Fruit fly (Drosophila melanogaster): ENCODE measurements around the gene Gabat.

The Gabat gene

dm6 chr3L:20000081-20000736 lies at the start of gene Gabat, which contains the start of gene Tom20 (continued):
- peak in 1 of 3 experiments; percentile 43 for TF ChIP-seq lola (GFP tag; optimal IDR thresholded peaks at IDR 0.05)
- TF ChIP-seq ERR (GFP tag; optimal IDR thresholded peaks at IDR 0.05), result no peak
- TF ChIP-seq CG18764 (GFP tag; optimal IDR thresholded peaks at IDR 0.05), result no peak
- no peak for TF ChIP-seq CG4424 (GFP tag; optimal IDR thresholded peaks at IDR 0.05)
- no peak for TF ChIP-seq CG13624 (GFP tag; optimal IDR thresholded peaks at IDR 0.05)
- TF ChIP-seq CG2199 (GFP tag; IDR thresholded peaks at IDR 0.05), result no peak
- no peak for TF ChIP-seq CG10366 (GFP tag; IDR thresholded peaks at IDR 0.05)
- no peak for TF ChIP-seq HmgD (GFP tag; optimal IDR thresholded peaks at IDR 0.05)
- TF ChIP-seq CG10565 (GFP tag; optimal IDR thresholded peaks at IDR 0.05), result no peak
- TF ChIP-seq CG13894 (tag; optimal IDR thresholded peaks at IDR 0.05), result no peak
- peak; percentile 72 for TF ChIP-seq cg (GFP tag; optimal IDR thresholded peaks at IDR 0.05)
- no peak for TF ChIP-seq Mrtf (GFP tag; IDR thresholded peaks at IDR 0.05)
- TF ChIP-seq CkIIα-i1 (GFP tag; IDR thresholded peaks at IDR 0.05), result no peak
- no peak for TF ChIP-seq Antp (GFP tag; optimal IDR thresholded peaks at IDR 0.05)
- TF ChIP-seq pfk (GFP tag; optimal IDR thresholded peaks at IDR 0.05), result no peak
- peak; percentile 42 for TF ChIP-seq B-H2 (GFP tag; optimal IDR thresholded peaks at IDR 0.05)
- no peak for TF ChIP-seq NfI (GFP tag; optimal IDR thresholded peaks at IDR 0.05)
- TF ChIP-seq CG8290 (GFP tag; optimal IDR thresholded peaks at IDR 0.05), result no peak
- peak in 1 of 2 experiments; percentile 6 for TF ChIP-seq CG8290 (tag; optimal IDR thresholded peaks at IDR 0.05)
- TF ChIP-seq nom (GFP tag; optimal IDR thresholded peaks at IDR 0.05), result no peak
- TF ChIP-seq Dll (GFP tag; IDR thresholded peaks at IDR 0.05; ENCODE audit: partially characterized antibody), result no peak
- TF ChIP-seq lab (GFP tag; optimal IDR thresholded peaks at IDR 0.05), result no peak
- no peak for TF ChIP-seq CG4404 (GFP tag; IDR thresholded peaks at IDR 0.05)
- TF ChIP-seq p53 (GFP tag; optimal IDR thresholded peaks at IDR 0.05), result no peak
- no peak for TF ChIP-seq Hmx (GFP tag; optimal IDR thresholded peaks at IDR 0.05)
- TF ChIP-seq Neu2 (GFP tag; optimal IDR thresholded peaks at IDR 0.05; ENCODE audit: borderline replicate concordance), result no peak
- TF ChIP-seq NC2α (GFP tag; optimal IDR thresholded peaks at IDR 0.05), result no peak
- TF ChIP-seq CG3407 (GFP tag; optimal IDR thresholded peaks at IDR 0.05), result no peak
- no peak for TF ChIP-seq E2f2 (GFP tag; IDR thresholded peaks at IDR 0.05)
- TF ChIP-seq Abd-B (GFP tag; optimal IDR thresholded peaks at IDR 0.05), result no peak
- no peak for TF ChIP-seq zen2 (GFP tag; IDR thresholded peaks at IDR 0.05; ENCODE audit: partially characterized antibody)
- no peak for TF ChIP-seq CG17186 (GFP tag; optimal IDR thresholded peaks at IDR 0.05)
- TF ChIP-seq Rfx (GFP tag; IDR thresholded peaks at IDR 0.05), result no peak
- TF ChIP-seq Scr (GFP tag; IDR thresholded peaks at IDR 0.05; ENCODE audit: partially characterized antibody), result no peak
- no peak for TF ChIP-seq cato (GFP tag; optimal IDR thresholded peaks at IDR 0.05; ENCODE audit: borderline replicate concordance)
- 0 out of 2 replicates have a peak, but pooled peaks have one; percentile 18 for TF ChIP-seq Atf6 (GFP tag; IDR thresholded peaks at IDR 0.05)
- TF ChIP-seq grau (tag; optimal IDR thresholded peaks at IDR 0.05), result no peak
- no peak for TF ChIP-seq CG3163 (GFP tag; optimal IDR thresholded peaks at IDR 0.05)
- TF ChIP-seq ssp (GFP tag; IDR thresholded peaks at IDR 0.05), result no peak
- no peak for TF ChIP-seq CG15601 (tag; optimal IDR thresholded peaks at IDR 0.05)
- no peak for TF ChIP-seq CG11695 (GFP tag; IDR thresholded peaks at IDR 0.05)
- peak; percentile 22 for TF ChIP-seq Med (GFP tag)
- TF ChIP-seq CG2120 (GFP tag; optimal IDR thresholded peaks at IDR 0.05), result peak; percentile 4
- TF ChIP-seq CG10431 (GFP tag; optimal IDR thresholded peaks at IDR 0.05), result no peak
- TF ChIP-seq CG17568 (GFP tag; optimal IDR thresholded peaks at IDR 0.05), result peak; percentile 6
- TF ChIP-seq Sox100B (GFP tag; optimal IDR thresholded peaks at IDR 0.05), result peak; percentile 26
- no peak for TF ChIP-seq CG16813 (GFP tag; IDR thresholded peaks at IDR 0.05; ENCODE audit: partially characterized antibody)
- peak; percentile 27 for TF ChIP-seq CG15514 (GFP tag; optimal IDR thresholded peaks at IDR 0.05)
- no peak for TF ChIP-seq Drgx (GFP tag; IDR thresholded peaks at IDR 0.05)
- TF ChIP-seq CG3847 (GFP tag; IDR thresholded peaks at IDR 0.05), result no peak
